Worm (Caenorhabditis elegans): Measurements from ENCODE around the gene sth-1.

- TF ChIP-seq ama-1 (optimal IDR thresholded peaks at IDR 0.05): no peak
- TF ChIP-seq snpc-4 (tag; optimal IDR thresholded peaks at IDR 0.05): no peak
- TF ChIP-seq unc-39 (tag; optimal IDR thresholded peaks at IDR 0.05): no peak
These were observed 34.0 kb upstream of the sth-1 start for ce11 chrV:8017924-8018323.
